Worm (Caenorhabditis elegans) whole organism, L4 larva: ENCODE measurements around the gene slc-30A9.

ENCODE experiments used
- arid-1 ChIP-seq: fragments of 200-800 bp; sonication (Bioruptor generic); conservative IDR thresholded peaks from 2 replicates; pipeline ENCODE4 v1.3.6; 2022; ENCODE audit warnings: missing genetic modification reagents, missing genetic modification characterization, missing compliant biosample characterization
- mdl-1 ChIP-seq, 2 experiments: fragments of 150-350 bp in 1 of 2; sonication (generic microtip) in 1 of 2; optimal IDR thresholded peaks; 2 replicates each; lab custom pipeline; 2014 to 2017; ENCODE audit warnings: missing biosample characterization in 2 of 2, missing genetic modification characterization in 2 of 2
- rbr-2 ChIP-seq: sonication (generic microtip); optimal IDR thresholded peaks from 2 replicates; lab custom pipeline; 2016; ENCODE audit warnings: missing genotype, missing genetic modification characterization, missing compliant biosample characterization
- snpc-1.2 ChIP-seq: fragments of 200-800 bp; sonication (Bioruptor generic); IDR thresholded peaks from 2 replicates; pipeline ENCODE4 v1.3.6; 2022; ENCODE audit warnings: missing genetic modification reagents, missing genetic modification characterization, missing compliant biosample characterization
- unc-62 ChIP-seq, 3 experiments: fragments of 150-350 bp in 1 of 3; sonication (generic microtip); optimal IDR thresholded peaks in 2 of 3; peaks in 1 of 3; 1 replicate in 1 of 3; 2 replicates in 2 of 3; lab custom pipeline; 2014 to 2017; ENCODE audit warnings: missing biosample characterization in 3 of 3, missing genetic modification characterization in 3 of 3, missing genetic modification reagents in 3 of 3, missing genotype in 1 of 3

slc-30A9 gene

DNA sequence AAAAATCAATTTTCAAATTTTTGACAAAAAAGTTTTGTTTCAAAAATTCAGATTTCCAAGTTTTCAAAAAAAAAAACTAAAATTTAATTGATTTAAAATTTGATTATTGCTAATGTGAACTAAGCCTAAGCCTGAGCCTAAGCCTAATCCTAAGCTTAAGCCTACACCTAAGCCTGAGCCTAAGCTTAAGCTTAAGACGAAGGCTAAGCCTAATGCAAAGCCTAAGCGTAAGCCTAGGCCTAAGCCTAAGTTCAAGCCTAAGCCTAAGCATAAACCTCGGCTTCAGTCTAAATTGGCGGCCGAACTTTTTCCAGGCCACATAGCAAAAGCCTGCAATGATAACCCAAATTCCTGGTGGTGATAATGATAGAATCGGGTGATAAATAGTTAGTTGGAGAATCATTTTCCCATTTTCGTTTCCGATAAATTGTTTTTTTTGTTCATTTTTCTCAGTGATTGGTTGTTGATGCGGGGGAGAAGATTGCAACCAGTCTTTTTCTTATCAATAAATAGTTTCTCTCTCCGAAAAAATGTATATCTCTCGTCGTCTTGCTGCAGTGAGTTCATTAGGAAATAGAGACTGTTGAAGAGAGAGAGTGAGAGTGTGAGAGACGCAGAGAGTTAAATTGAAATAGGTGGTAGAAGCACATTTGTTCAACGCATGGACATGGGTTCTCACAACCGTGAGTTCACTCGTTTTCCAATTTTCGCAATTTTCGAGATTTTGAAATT lies 51.3 kb downstream of the slc-30A9 start (continued):
- TF ChIP-seq mdl-1 (tag; optimal IDR thresholded peaks at IDR 0.05; lab: Kevin White, UChicago) (peak in 1 of 2 experiments; percentile 19), snpc-1.2 (GFP tag; lab: Robert Waterston, UW) (no peak), rbr-2 (tag; lab: Kevin White, UChicago) (no peak)

ce11 chrIII:2641659-2642058 lies 57.0 kb downstream of the slc-30A9 start:
- TF ChIP-seq unc-62 (GFP tag; optimal IDR thresholded peaks at IDR 0.05 in 1 of 2; lab: Kevin White, UChicago) (peak in 1 of 2 experiments; percentile 72), unc-62 (tag; optimal IDR thresholded peaks at IDR 0.05; lab: Kevin White, UChicago) (no peak), arid-1 (GFP tag; lab: Robert Waterston, UW) (no peak)
